Worm (Caenorhabditis elegans): ENCODE data around the gene H38K22.6.

The H38K22.6 gene

DNA sequence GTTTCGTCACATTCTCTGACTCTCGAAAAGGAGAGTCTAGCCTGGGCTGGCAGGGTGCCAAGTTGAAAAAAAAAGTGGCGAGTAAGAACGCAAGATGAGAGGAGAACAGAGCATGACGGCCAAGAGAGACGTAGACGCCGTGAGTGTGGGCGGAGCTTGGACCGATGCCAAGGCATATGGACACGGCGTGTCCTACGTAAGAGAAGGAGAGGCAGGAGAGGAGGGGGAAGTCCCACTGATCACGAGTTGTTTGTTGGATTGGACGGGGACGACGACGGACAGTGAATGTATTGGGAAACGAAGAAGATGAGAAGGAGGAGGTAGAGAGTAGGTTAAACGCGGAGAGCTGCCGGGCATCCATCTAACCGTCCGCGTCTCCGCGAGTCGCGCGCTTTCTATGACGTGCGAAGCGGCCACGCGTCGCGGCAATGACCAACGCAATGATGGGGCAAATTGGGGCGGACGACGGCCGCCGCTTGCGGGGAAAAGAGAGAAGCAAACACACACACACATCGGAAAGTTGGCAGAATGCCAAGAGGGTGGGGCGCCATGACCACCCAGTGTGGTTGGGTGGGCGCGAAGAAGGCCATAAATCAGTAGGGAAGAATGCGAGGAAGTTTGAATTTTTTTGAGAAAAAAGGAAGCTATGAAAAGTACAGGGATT, 38.1 kb upstream of the H38K22.6 start:
- TF ChIP-seq unc-120 (tag; optimal IDR thresholded peaks at IDR 0.05; ENCODE audit: poor library complexity, severe bottlenecking) (peak; percentile 97), M03D4.4 (tag; optimal IDR thresholded peaks at IDR 0.05) (peak; percentile 81), ceh-39 (tag; optimal IDR thresholded peaks at IDR 0.05) (peak; percentile 93), elt-1 (tag; optimal IDR thresholded peaks at IDR 0.05; ENCODE audit: borderline replicate concordance, insufficient read depth) (peak; percentile 48), snpc-4 (tag; optimal IDR thresholded peaks at IDR 0.05) (no peak), unc-62 (GFP tag; optimal IDR thresholded peaks at IDR 0.05) (peak; percentile 99), blmp-1 (tag; optimal IDR thresholded peaks at IDR 0.05) (no peak), mls-2 (tag; optimal IDR thresholded peaks at IDR 0.05) (peak; percentile 93), flh-1 (GFP tag; optimal IDR thresholded peaks at IDR 0.05) (peak; percentile 40), cnd-1 (tag; optimal IDR thresholded peaks at IDR 0.05) (peak; percentile 80), nhr-12 (tag; optimal IDR thresholded peaks at IDR 0.05) (peak; percentile 86), sem-2 (GFP tag; optimal IDR thresholded peaks at IDR 0.05) (no peak), mep-1 (tag; optimal IDR thresholded peaks at IDR 0.05) (peak; percentile 94), pha-4 (tag; optimal IDR thresholded peaks at IDR 0.05) (peak; percentile 92), hlh-1 (tag; optimal IDR thresholded peaks at IDR 0.05) (peak; percentile 73), lin-13 (tag; optimal IDR thresholded peaks at IDR 0.05) (peak; percentile 64), mab-5 (tag; optimal IDR thresholded peaks at IDR 0.05) (no peak), nhr-2 (tag; optimal IDR thresholded peaks at IDR 0.05) (peak; percentile 65), drap-1 (GFP tag; optimal IDR thresholded peaks at IDR 0.05) (peak; percentile 84), tbx-8 (GFP tag; optimal IDR thresholded peaks at IDR 0.05) (peak; percentile 61), ham-2 (GFP tag; optimal IDR thresholded peaks at IDR 0.05) (peak; percentile 98), bed-3 (GFP tag; optimal IDR thresholded peaks at IDR 0.05) (no peak), unc-39 (tag; optimal IDR thresholded peaks at IDR 0.05) (peak; percentile 60), nhr-237 (tag; optimal IDR thresholded peaks at IDR 0.05) (peak; percentile 79), ces-1 (GFP tag; optimal IDR thresholded peaks at IDR 0.05) (peak; percentile 91), ceh-83 (GFP tag; optimal IDR thresholded peaks at IDR 0.05) (no peak), sptf-1 (tag; optimal IDR thresholded peaks at IDR 0.05) (peak; percentile 74), ceh-43 (GFP tag; optimal IDR thresholded peaks at IDR 0.05) (peak; percentile 69), ztf-11 (tag; optimal IDR thresholded peaks at IDR 0.05) (peak; percentile 81), lsy-2 (tag; optimal IDR thresholded peaks at IDR 0.05) (peak; percentile 68)

- peak; percentile 73 for TF ChIP-seq unc-62 (GFP tag; optimal IDR thresholded peaks at IDR 0.05)
- no peak for TF ChIP-seq M03D4.4 (tag; optimal IDR thresholded peaks at IDR 0.05)
- TF ChIP-seq ceh-43 (GFP tag; optimal IDR thresholded peaks at IDR 0.05): no peak
- no peak for TF ChIP-seq cnd-1 (tag; optimal IDR thresholded peaks at IDR 0.05)
- TF ChIP-seq unc-120 (tag; optimal IDR thresholded peaks at IDR 0.05; ENCODE audit: poor library complexity, severe bottlenecking): peak; percentile 81
- TF ChIP-seq snpc-4 (tag; optimal IDR thresholded peaks at IDR 0.05): no peak
- no peak for TF ChIP-seq nhr-28 (tag; optimal IDR thresholded peaks at IDR 0.05)
- TF ChIP-seq unc-39 (tag; optimal IDR thresholded peaks at IDR 0.05): no peak
- no peak for TF ChIP-seq ceh-83 (GFP tag; optimal IDR thresholded peaks at IDR 0.05)
- no peak for TF ChIP-seq nhr-2 (tag; optimal IDR thresholded peaks at IDR 0.05)
- TF ChIP-seq zip-8 (tag; optimal IDR thresholded peaks at IDR 0.05): no peak
- no peak for TF ChIP-seq tbx-8 (GFP tag; optimal IDR thresholded peaks at IDR 0.05)
- no peak for TF ChIP-seq ztf-11 (tag; optimal IDR thresholded peaks at IDR 0.05)
- no peak for TF ChIP-seq sptf-1 (tag; optimal IDR thresholded peaks at IDR 0.05)
- no peak for TF ChIP-seq drap-1 (GFP tag; optimal IDR thresholded peaks at IDR 0.05)
- no peak for TF ChIP-seq nhr-237 (tag; optimal IDR thresholded peaks at IDR 0.05)
- TF ChIP-seq lin-32 (GFP tag; optimal IDR thresholded peaks at IDR 0.05): no peak
- no peak for TF ChIP-seq mab-5 (tag; optimal IDR thresholded peaks at IDR 0.05)
- peak; percentile 10 for TF ChIP-seq ces-1 (GFP tag; optimal IDR thresholded peaks at IDR 0.05)
- TF ChIP-seq nhr-12 (tag; optimal IDR thresholded peaks at IDR 0.05): no peak
- no peak for TF ChIP-seq blmp-1 (tag; optimal IDR thresholded peaks at IDR 0.05)
- peak; percentile 99 for TF ChIP-seq hlh-1 (tag; optimal IDR thresholded peaks at IDR 0.05)
Observed at ce11 chrIII:4283175-4283574, 37.0 kb upstream of the H38K22.6 start.

DNA sequence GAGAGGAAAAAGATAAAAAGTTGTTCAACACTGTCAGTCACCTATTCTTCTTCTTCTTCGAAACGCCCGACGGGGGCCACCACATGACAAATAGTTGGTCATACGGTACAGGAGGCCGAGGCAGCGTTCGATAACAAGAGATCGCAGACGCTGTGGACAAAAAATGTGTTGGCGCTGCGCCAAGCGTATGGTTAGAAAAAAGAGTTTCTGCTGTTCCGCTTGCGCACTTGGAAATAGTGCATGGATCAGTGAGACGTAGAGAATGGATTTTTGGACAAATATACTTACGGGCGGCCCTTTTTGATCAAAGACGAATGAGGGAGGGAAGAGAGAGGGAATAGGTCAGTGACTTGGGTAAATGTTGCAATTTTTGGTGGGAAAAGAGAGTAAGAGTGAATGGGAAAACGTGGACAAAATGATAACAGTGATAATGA, 35.5 kb upstream of the H38K22.6 start:
- no peak for TF ChIP-seq unc-39 (tag; optimal IDR thresholded peaks at IDR 0.05)
- peak; percentile 8 for TF ChIP-seq cnd-1 (tag; optimal IDR thresholded peaks at IDR 0.05)

DNA sequence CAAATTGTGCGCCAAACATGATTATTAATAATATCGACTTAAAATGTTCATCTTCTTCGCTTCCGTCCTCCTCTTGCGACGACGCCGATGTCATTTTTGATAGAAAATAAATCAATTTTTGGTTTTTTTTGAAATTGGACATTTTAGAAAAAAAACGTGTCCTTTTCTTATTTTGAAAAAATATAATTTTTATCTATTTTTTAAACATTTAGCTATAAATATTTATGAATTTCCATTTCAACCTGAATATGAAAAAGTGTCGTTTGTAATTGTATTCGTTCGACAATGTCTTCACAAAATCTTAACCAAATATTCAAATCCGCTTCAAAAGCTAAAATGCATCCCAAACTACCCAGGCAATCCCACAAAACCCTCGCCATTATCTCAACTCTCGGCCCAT, 32.8 kb upstream of the H38K22.6 start, which contains the start of gene R10E4.3:
TSS of gene R10E4.3 (minus strand) at position 101 of the 400 bp plus-strand sequence.
- TF ChIP-seq lin-13 (tag; optimal IDR thresholded peaks at IDR 0.05) (no peak), M03D4.4 (tag; optimal IDR thresholded peaks at IDR 0.05) (no peak), lsy-2 (tag; optimal IDR thresholded peaks at IDR 0.05) (no peak), nhr-2 (tag; optimal IDR thresholded peaks at IDR 0.05) (no peak), ceh-43 (GFP tag; optimal IDR thresholded peaks at IDR 0.05) (no peak), snpc-4 (tag; optimal IDR thresholded peaks at IDR 0.05) (no peak)

All from whole organism, mixed stage, embryonic.